Worm (Caenorhabditis elegans): ENCODE measurements around the gene R10E9.2.

DNA sequence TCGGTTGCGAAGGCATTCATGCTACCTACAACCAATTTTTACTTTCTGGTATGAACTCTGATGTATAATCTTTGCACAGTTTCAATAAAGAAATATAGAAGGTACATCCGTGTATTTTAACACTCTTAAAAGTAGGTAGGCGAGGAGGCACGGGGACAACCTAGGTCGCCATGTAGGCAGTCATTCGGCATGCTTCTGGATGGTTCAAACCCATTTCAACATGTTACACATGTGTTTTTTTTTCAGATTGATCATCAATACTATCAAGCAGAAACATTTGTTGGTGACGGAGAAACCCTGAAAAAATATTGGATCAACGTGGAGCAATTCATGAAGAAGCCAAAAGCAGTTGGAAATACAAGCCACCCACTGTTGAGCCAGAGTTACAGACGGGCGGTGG lies 42.9 kb upstream of the R10E9.2 start:
- TF ChIP-seq unc-39 (tag; optimal IDR thresholded peaks at IDR 0.05) (no peak), nhr-237 (tag; optimal IDR thresholded peaks at IDR 0.05) (no peak), aly-2 (tag; optimal IDR thresholded peaks at IDR 0.05) (no peak)

All from whole organism, L2 larva.